Fruit fly (Drosophila melanogaster) whole organism, embryonic: Measurements from ENCODE around the gene CG9171.

Experiments used
- Atf3 ChIP-seq: fragments of 200-800 bp; sonication (Bioruptor generic); optimal IDR thresholded peaks from 3 replicates; lab custom pipeline; 2016; ENCODE audit warnings: missing biosample characterization, missing genetic modification characterization
- CG11398 ChIP-seq: fragments of 200-800 bp; sonication (Bioruptor generic); optimal IDR thresholded peaks from 2 replicates; lab custom pipeline; 2016; ENCODE audit warnings: missing biosample characterization, missing genetic modification characterization
- CG11456 ChIP-seq: fragments of 200-800 bp; sonication (Bioruptor generic); IDR thresholded peaks from 3 replicates; pipeline ENCODE4 v1.3.6; 2022; ENCODE audit warnings: missing biosample characterization, missing genetic modification characterization
- CG11560 ChIP-seq: fragments of 200-800 bp; sonication (Bioruptor generic); IDR thresholded peaks from 3 replicates; pipeline ENCODE4 v1.3.6; 2022; ENCODE audit warnings: missing biosample characterization, missing genetic modification characterization
- CG11695 ChIP-seq: fragments of 200-800 bp; sonication (Bioruptor generic); IDR thresholded peaks from 3 replicates; pipeline ENCODE4 v1.3.6; 2022; ENCODE audit warnings: missing biosample characterization, missing genetic modification characterization
- CG12769 ChIP-seq: fragments of 200-800 bp; sonication (Bioruptor generic); optimal IDR thresholded peaks from 2 replicates; lab custom pipeline; 2019; ENCODE audit warnings: missing biosample characterization, mild to moderate bottlenecking, missing genetic modification characterization, moderate library complexity
- CG13296 ChIP-seq: fragments of 200-800 bp; sonication (Bioruptor generic); optimal IDR thresholded peaks from 3 replicates; lab custom pipeline; 2018; ENCODE audit warnings: missing biosample characterization, mild to moderate bottlenecking, missing genetic modification characterization
- CG13894 ChIP-seq: fragments of 200-800 bp; sonication (Bioruptor generic); optimal IDR thresholded peaks from 3 replicates; lab custom pipeline; 2018; ENCODE audit warnings: missing biosample characterization, mild to moderate bottlenecking, missing genetic modification characterization, moderate library complexity
- CG15601 ChIP-seq: fragments of 200-800 bp; sonication (Bioruptor generic); optimal IDR thresholded peaks from 3 replicates; lab custom pipeline; 2019; ENCODE audit warnings: missing biosample characterization, mild to moderate bottlenecking, missing genetic modification characterization, moderate library complexity
- CG1602 ChIP-seq: fragments of 200-800 bp; sonication (Bioruptor generic); optimal IDR thresholded peaks from 3 replicates; lab custom pipeline; 2016; ENCODE audit warnings: missing biosample characterization, missing genetic modification characterization
- CG16813 ChIP-seq: fragments of 200-800 bp; sonication (Bioruptor generic); IDR thresholded peaks from 3 replicates; pipeline ENCODE4 v1.3.6; 2022; ENCODE audit warnings: missing biosample characterization, missing genetic modification characterization; ENCODE audit not compliant: partially characterized antibody
- CG17912 ChIP-seq: fragments of 200-800 bp; sonication (Bioruptor generic); optimal IDR thresholded peaks from 2 replicates; lab custom pipeline; 2018; ENCODE audit warnings: missing biosample characterization, mild to moderate bottlenecking, missing genetic modification characterization
- CG4424 ChIP-seq: fragments of 200-800 bp; sonication (Bioruptor generic); optimal IDR thresholded peaks from 3 replicates; lab custom pipeline; 2016; ENCODE audit warnings: missing biosample characterization, missing genetic modification characterization
- CG6254 ChIP-seq: fragments of 200-800 bp; sonication (Bioruptor generic); optimal IDR thresholded peaks from 3 replicates; lab custom pipeline; 2017; ENCODE audit warnings: mild to moderate bottlenecking, missing biosample characterization, missing genetic modification reagents, missing genetic modification characterization
- CG6791 ChIP-seq: fragments of 200-800 bp; sonication (Bioruptor generic); IDR thresholded peaks from 3 replicates; pipeline ENCODE4 v1.3.6; 2022; ENCODE audit warnings: missing biosample characterization, missing genetic modification characterization; ENCODE audit not compliant: partially characterized antibody
- CG7928 ChIP-seq: fragments of 200-800 bp; sonication (Bioruptor generic); optimal IDR thresholded peaks from 2 replicates; lab custom pipeline; 2017; ENCODE audit warnings: missing biosample characterization, mild to moderate bottlenecking, missing genetic modification characterization
- CG8765 ChIP-seq: fragments of 200-800 bp; sonication (Bioruptor generic); IDR thresholded peaks from 2 replicates; pipeline ENCODE4 v1.3.6; 2022; ENCODE audit warnings: missing biosample characterization, missing genetic modification characterization
- CHES-1-like ChIP-seq: fragments of 200-800 bp; sonication (Bioruptor generic); optimal IDR thresholded peaks from 2 replicates; lab custom pipeline; 2016; ENCODE audit warnings: missing biosample characterization, missing genetic modification characterization
- CoRest ChIP-seq: fragments of 200-800 bp; sonication (Bioruptor generic); optimal IDR thresholded peaks from 3 replicates; lab custom pipeline; 2018; ENCODE audit warnings: missing biosample characterization, mild to moderate bottlenecking, missing genetic modification characterization, moderate library complexity
- Dfd ChIP-seq, 2 experiments: fragments of >200 bp; optimal IDR thresholded peaks; 2 replicates each; lab custom pipeline; 2017; ENCODE audit warnings: missing biosample characterization in 2 of 2, missing genetic modification characterization in 2 of 2
- Dip2 ChIP-seq: fragments of 200-800 bp; sonication (Bioruptor generic); IDR thresholded peaks from 2 replicates; pipeline ENCODE4 v1.3.6; 2022; ENCODE audit warnings: missing biosample characterization, missing genetic modification characterization
- Eip74EF ChIP-seq, 2 experiments: fragments of 200-800 bp in 1 of 2; fragments of >200 bp in 1 of 2; sonication (Bioruptor generic) in 1 of 2; optimal IDR thresholded peaks; 2 replicates each; lab custom pipeline; 2017 to 2019; ENCODE audit warnings: missing biosample characterization in 2 of 2, missing genetic modification characterization in 2 of 2, mild to moderate bottlenecking in 1 of 2, moderate library complexity in 1 of 2
- GATAe ChIP-seq: fragments of 200-800 bp; sonication (Bioruptor generic); conservative IDR thresholded peaks from 2 replicates; pipeline ENCODE4 v1.3.6; 2022; ENCODE audit warnings: missing biosample characterization, missing genetic modification characterization
- Gug ChIP-seq: fragments of 200-800 bp; sonication (Bioruptor generic); IDR thresholded peaks from 4 replicates; pipeline ENCODE4 v1.3.6; 2022; ENCODE audit warnings: missing biosample characterization, missing genetic modification characterization
- Myb ChIP-seq: fragments of 200-800 bp; sonication (Bioruptor generic); optimal IDR thresholded peaks from 2 replicates; lab custom pipeline; 2016; ENCODE audit warnings: missing biosample characterization, missing genetic modification characterization
- Opbp ChIP-seq: fragments of 200-800 bp; sonication (Bioruptor generic); IDR thresholded peaks from 3 replicates; pipeline ENCODE4 v1.3.6; 2022; ENCODE audit warnings: missing biosample characterization, missing genetic modification characterization; ENCODE audit not compliant: partially characterized antibody
- Stat92E ChIP-seq, 3 experiments: fragments of >200 bp in 2 of 3; fragments of 200-800 bp in 1 of 3; sonication (Bioruptor generic) in 1 of 3; optimal IDR thresholded peaks; 2 replicates each; lab custom pipeline; 2017 to 2019; ENCODE audit warnings: missing biosample characterization in 3 of 3, missing genetic modification characterization in 3 of 3, mild to moderate bottlenecking in 1 of 3, moderate library complexity in 1 of 3
- bowl ChIP-seq: fragments of 200-800 bp; sonication (Bioruptor generic); IDR thresholded peaks from 2 replicates; pipeline ENCODE4 v1.3.6; 2022; ENCODE audit warnings: missing biosample characterization, missing genetic modification characterization
- cato ChIP-seq: fragments of 200-800 bp; sonication (Bioruptor generic); optimal IDR thresholded peaks from 2 replicates; lab custom pipeline; 2016; ENCODE audit warnings: missing biosample characterization, missing genetic modification characterization, borderline replicate concordance
- chm ChIP-seq: fragments of 200-800 bp; sonication (Bioruptor generic); IDR thresholded peaks from 2 replicates; pipeline ENCODE4 v1.3.6; 2022; ENCODE audit warnings: missing biosample characterization, missing genetic modification characterization
- dati ChIP-seq: fragments of 200-800 bp; sonication (Bioruptor generic); IDR thresholded peaks from 2 replicates; pipeline ENCODE4 v1.3.6; 2022; ENCODE audit warnings: missing biosample characterization, missing genetic modification characterization
- disco-r ChIP-seq: fragments of 200-800 bp; sonication (Bioruptor generic); optimal IDR thresholded peaks from 2 replicates; lab custom pipeline; 2016; ENCODE audit warnings: missing biosample characterization, missing genetic modification characterization
- exex ChIP-seq: fragments of 200-800 bp; sonication (Bioruptor generic); optimal IDR thresholded peaks from 4 replicates; lab custom pipeline; 2018; ENCODE audit warnings: missing biosample characterization, mild to moderate bottlenecking, missing genetic modification characterization, moderate library complexity
- gem ChIP-seq: fragments of 200-800 bp; sonication (Bioruptor generic); optimal IDR thresholded peaks from 2 replicates; lab custom pipeline; 2019; ENCODE audit warnings: missing biosample characterization, mild to moderate bottlenecking, missing genetic modification characterization, moderate library complexity
- gro ChIP-seq: fragments of 200-800 bp; sonication (Bioruptor generic); optimal IDR thresholded peaks from 2 replicates; lab custom pipeline; 2016; ENCODE audit warnings: missing biosample characterization, missing genetic modification characterization
- h ChIP-seq: fragments of >200 bp; optimal IDR thresholded peaks from 2 replicates; lab custom pipeline; 2017
- hb ChIP-seq: fragments of 200-800 bp; sonication (Bioruptor generic); IDR thresholded peaks from 3 replicates; pipeline ENCODE4 v1.3.6; 2022; ENCODE audit warnings: missing biosample characterization, missing genetic modification characterization; ENCODE audit not compliant: partially characterized antibody
- hbn ChIP-seq: fragments of 200-800 bp; sonication (Bioruptor generic); IDR thresholded peaks from 2 replicates; pipeline ENCODE4 v1.3.6; 2022; ENCODE audit warnings: missing biosample characterization, missing genetic modification characterization; ENCODE audit not compliant: partially characterized antibody
- hth ChIP-seq: fragments of >200 bp; optimal IDR thresholded peaks from 2 replicates; lab custom pipeline; 2017; ENCODE audit warnings: inconsistent platforms
- jigr1 ChIP-seq: fragments of 200-800 bp; sonication (Bioruptor generic); IDR thresholded peaks from 3 replicates; pipeline ENCODE4 v1.3.6; 2022; ENCODE audit warnings: missing biosample characterization, missing genetic modification characterization
- ken ChIP-seq: fragments of 200-800 bp; sonication (Bioruptor generic); IDR thresholded peaks from 3 replicates; pipeline ENCODE4 v1.3.6; 2022; ENCODE audit warnings: missing biosample characterization, missing genetic modification characterization
- kni ChIP-seq: fragments of 200-800 bp; sonication (Bioruptor generic); optimal IDR thresholded peaks from 3 replicates; lab custom pipeline; 2017; ENCODE audit warnings: mild to moderate bottlenecking, missing biosample characterization, missing genetic modification reagents, missing genetic modification characterization
- odd ChIP-seq: fragments of 200-800 bp; sonication (Bioruptor generic); optimal IDR thresholded peaks from 2 replicates; lab custom pipeline; 2017; ENCODE audit warnings: missing biosample characterization, mild to moderate bottlenecking, missing genetic modification characterization
- org-1 ChIP-seq: fragments of 200-800 bp; sonication (Bioruptor generic); optimal IDR thresholded peaks from 2 replicates; lab custom pipeline; 2017; ENCODE audit warnings: missing biosample characterization, missing genetic modification characterization
- pzg ChIP-seq: fragments of 200-800 bp; sonication (Bioruptor generic); optimal IDR thresholded peaks from 3 replicates; lab custom pipeline; 2018; ENCODE audit warnings: missing biosample characterization, mild to moderate bottlenecking, missing genetic modification characterization, moderate library complexity
- seq ChIP-seq: fragments of 200-800 bp; sonication (Bioruptor generic); IDR thresholded peaks from 2 replicates; pipeline ENCODE4 v1.3.6; 2022; ENCODE audit warnings: missing biosample characterization, missing genetic modification characterization
- sim ChIP-seq: fragments of 200-800 bp; sonication (Bioruptor generic); IDR thresholded peaks from 2 replicates; pipeline ENCODE4 v1.3.6; 2022; ENCODE audit warnings: missing biosample characterization, missing genetic modification characterization
- sisA ChIP-seq: fragments of 200-800 bp; sonication (Bioruptor generic); IDR thresholded peaks from 2 replicates; pipeline ENCODE4 v1.3.6; 2022; ENCODE audit warnings: missing biosample characterization, missing genetic modification characterization
- trh ChIP-seq: fragments of 200-800 bp; sonication (Bioruptor generic); optimal IDR thresholded peaks from 2 replicates; lab custom pipeline; 2016; ENCODE audit warnings: missing biosample characterization, missing genetic modification characterization
- zen ChIP-seq: fragments of 200-800 bp; sonication (Bioruptor generic); optimal IDR thresholded peaks from 3 replicates; lab custom pipeline; 2018; ENCODE audit warnings: missing biosample characterization, mild to moderate bottlenecking, missing genetic modification characterization, moderate library complexity
- zen2 ChIP-seq: fragments of 200-800 bp; sonication (Bioruptor generic); IDR thresholded peaks from 3 replicates; pipeline ENCODE4 v1.3.6; 2022; ENCODE audit warnings: missing biosample characterization, missing genetic modification characterization; ENCODE audit not compliant: partially characterized antibody

Gene CG9171

dm6 chr2L:5743537-5744148, 56.4 kb downstream of the CG9171 start (continued):
- no peak for TF ChIP-seq sisA (GFP tag; lab: Robert Waterston, UW)
- TF ChIP-seq CG8765 (GFP tag; lab: Robert Waterston, UW): no peak
- no peak for TF ChIP-seq sim (GFP tag; lab: Robert Waterston, UW)
- no peak for TF ChIP-seq kni (GFP tag; lab: Kevin White, UChicago)
- TF ChIP-seq seq: no peak
- no peak for TF ChIP-seq dati (GFP tag; lab: Robert Waterston, UW)
- TF ChIP-seq org-1 (GFP tag; lab: Kevin White, UChicago): no peak
- peak; percentile 19; the same call in 1 of the 3 replicates for TF ChIP-seq CG11695 (GFP tag; lab: Robert Waterston, UW)
- no peak for TF ChIP-seq CG16813 (GFP tag; lab: Robert Waterston, UW)
- no peak for TF ChIP-seq CG6791 (GFP tag; lab: Robert Waterston, UW)
- TF ChIP-seq hbn (GFP tag; lab: Robert Waterston, UW): no peak
- no peak for TF ChIP-seq Myb (GFP tag; lab: Kevin White, UChicago)
- no peak for TF ChIP-seq Dip2
- peak; percentile 15 for TF ChIP-seq CG12769 (tag; lab: Kevin White, UChicago)
- no peak for TF ChIP-seq CHES-1-like (GFP tag; lab: Kevin White, UChicago)
- TF ChIP-seq gem (tag; lab: Kevin White, UChicago): peak; percentile 63
- TF ChIP-seq cato (GFP tag; lab: Kevin White, UChicago): no peak
- no peak for TF ChIP-seq hb (GFP tag; lab: Robert Waterston, UW)
- no peak for TF ChIP-seq Dfd (GFP tag; optimal IDR thresholded peaks at IDR 0.05; lab: Kevin White, UChicago)
- no peak for TF ChIP-seq Atf3
- no peak for TF ChIP-seq exex
- TF ChIP-seq disco-r (GFP tag; lab: Kevin White, UChicago): no peak
- TF ChIP-seq trh: no peak
- peak; percentile 20 for TF ChIP-seq CoRest (tag; lab: Kevin White, UChicago)
- TF ChIP-seq Opbp (GFP tag; lab: Robert Waterston, UW): no peak
- no peak for TF ChIP-seq hth
- no peak for TF ChIP-seq zen (tag; lab: Kevin White, UChicago)
- no peak for TF ChIP-seq Eip74EF (GFP tag; optimal IDR thresholded peaks at IDR 0.05; lab: Kevin White, UChicago)
- no peak for TF ChIP-seq Stat92E (GFP tag; optimal IDR thresholded peaks at IDR 0.05; lab: Kevin White, UChicago)
- no peak for TF ChIP-seq zen2 (GFP tag; lab: Robert Waterston, UW)
- TF ChIP-seq chm: no peak
- no peak for TF ChIP-seq Gug
- TF ChIP-seq jigr1 (GFP tag; lab: Robert Waterston, UW): no peak
- TF ChIP-seq CG13894: no peak
- TF ChIP-seq CG1602 (GFP tag; lab: Kevin White, UChicago): no peak
- TF ChIP-seq CG11560 (tag; lab: Robert Waterston, UW): no peak
- TF ChIP-seq CG11398 (GFP tag; lab: Kevin White, UChicago): no peak
- no peak for TF ChIP-seq odd (GFP tag; lab: Kevin White, UChicago)
- TF ChIP-seq GATAe (GFP tag; lab: Robert Waterston, UW): no peak
- no peak for TF ChIP-seq CG17912 (GFP tag; lab: Kevin White, UChicago)
- peak; percentile 15 for TF ChIP-seq CG13296
- no peak for TF ChIP-seq bowl
- TF ChIP-seq CG6254 (GFP tag; lab: Kevin White, UChicago): no peak
- no peak for TF ChIP-seq CG7928 (GFP tag; lab: Kevin White, UChicago)
- TF ChIP-seq gro (GFP tag; lab: Kevin White, UChicago): no peak
- peak; percentile 7 for TF ChIP-seq CG4424
- no peak for TF ChIP-seq pzg (GFP tag; lab: Kevin White, UChicago)
- no peak for TF ChIP-seq CG15601 (tag; lab: Kevin White, UChicago)
- TF ChIP-seq h (lab: Kevin White, UChicago): no peak
- TF ChIP-seq ken (GFP tag; lab: Robert Waterston, UW): no peak
- TF ChIP-seq CG11456 (GFP tag; lab: Robert Waterston, UW): no peak
